Fruit fly (Drosophila melanogaster) whole organism, embryonic: ENCODE results near the gene CG43052.

ENCODE experiments used
- Aef1 ChIP-seq: fragments of 200-800 bp; sonication (Bioruptor generic); IDR thresholded peaks from 3 replicates; pipeline ENCODE4 v1.3.6; 2022; ENCODE audit warnings: missing biosample characterization, missing genetic modification characterization
- B-H1 ChIP-seq: fragments of 200-800 bp; sonication (Bioruptor generic); IDR thresholded peaks from 3 replicates; pipeline ENCODE4 v1.3.6; 2022; ENCODE audit warnings: missing biosample characterization, missing genetic modification characterization
- CG10209 ChIP-seq: fragments of 200-800 bp; sonication (Bioruptor generic); optimal IDR thresholded peaks from 3 replicates; lab custom pipeline; 2017; ENCODE audit warnings: missing biosample characterization, mild to moderate bottlenecking, missing genetic modification characterization, missing genetic modification reagents
- CG12071 ChIP-seq: fragments of 200-800 bp; sonication (Bioruptor generic); optimal IDR thresholded peaks from 3 replicates; lab custom pipeline; 2018; ENCODE audit warnings: missing biosample characterization, mild to moderate bottlenecking, missing genetic modification characterization
- CG14050 ChIP-seq: fragments of 200-800 bp; sonication (Bioruptor generic); IDR thresholded peaks from 3 replicates; pipeline ENCODE4 v1.3.6; 2022; ENCODE audit warnings: missing biosample characterization, missing genetic modification characterization
- CG14965 ChIP-seq: fragments of 200-800 bp; sonication (Bioruptor generic); optimal IDR thresholded peaks from 2 replicates; lab custom pipeline; 2016; ENCODE audit warnings: missing biosample characterization, missing genetic modification characterization, borderline replicate concordance
- CG15514 ChIP-seq: fragments of 200-800 bp; sonication (Bioruptor generic); optimal IDR thresholded peaks from 3 replicates; lab custom pipeline; 2017; ENCODE audit warnings: missing biosample characterization, missing genetic modification characterization, mild to moderate bottlenecking, moderate library complexity, missing genetic modification reagents
- CG2199 ChIP-seq: fragments of 200-800 bp; sonication (Bioruptor generic); IDR thresholded peaks from 3 replicates; pipeline ENCODE4 v1.3.6; 2022; ENCODE audit warnings: missing biosample characterization, missing genetic modification characterization
- CG30403 ChIP-seq: fragments of 200-800 bp; sonication (Bioruptor generic); optimal IDR thresholded peaks from 3 replicates; lab custom pipeline; 2016; ENCODE audit warnings: missing biosample characterization, missing genetic modification characterization
- CG32767 ChIP-seq: fragments of 200-800 bp; sonication (Bioruptor generic); IDR thresholded peaks from 2 replicates; pipeline ENCODE4 v1.3.6; 2022; ENCODE audit warnings: missing biosample characterization, missing genetic modification characterization
- CG3847 ChIP-seq: fragments of 200-800 bp; sonication (Bioruptor generic); IDR thresholded peaks from 2 replicates; pipeline ENCODE4 v1.3.6; 2022; ENCODE audit warnings: missing biosample characterization, missing genetic modification characterization
- CG4360 ChIP-seq: fragments of 200-800 bp; sonication (Bioruptor generic); IDR thresholded peaks from 2 replicates; pipeline ENCODE4 v1.3.6; 2022; ENCODE audit warnings: missing biosample characterization, missing genetic modification characterization
- CG5953 ChIP-seq: fragments of 200-800 bp; sonication (Bioruptor generic); IDR thresholded peaks from 2 replicates; pipeline ENCODE4 v1.3.6; 2022; ENCODE audit warnings: missing biosample characterization, missing genetic modification characterization
- CG6654 ChIP-seq: fragments of 200-800 bp; sonication (Bioruptor generic); optimal IDR thresholded peaks from 2 replicates; lab custom pipeline; 2017; ENCODE audit warnings: missing biosample characterization, mild to moderate bottlenecking, missing genetic modification characterization
- CG6765 ChIP-seq: fragments of 200-800 bp; sonication (Bioruptor generic); optimal IDR thresholded peaks from 3 replicates; lab custom pipeline; 2017; ENCODE audit warnings: missing biosample characterization, mild to moderate bottlenecking, missing genetic modification characterization
- CG7357 ChIP-seq: fragments of 200-800 bp; sonication (Bioruptor generic); IDR thresholded peaks from 3 replicates; pipeline ENCODE4 v1.3.6; 2022; ENCODE audit warnings: missing biosample characterization, missing genetic modification characterization
- CG8281 ChIP-seq: fragments of 200-800 bp; sonication (Bioruptor generic); optimal IDR thresholded peaks from 2 replicates; lab custom pipeline; 2018; ENCODE audit warnings: missing biosample characterization, mild to moderate bottlenecking, missing genetic modification characterization, moderate library complexity
- CG8290 ChIP-seq, 3 experiments: fragments of 200-800 bp; sonication (Bioruptor generic); optimal IDR thresholded peaks; 2 replicates each; lab custom pipeline; 2016 to 2019; ENCODE audit warnings: missing biosample characterization in 3 of 3, missing genetic modification characterization in 3 of 3, mild to moderate bottlenecking in 2 of 3, moderate library complexity in 1 of 3
- CG9727 ChIP-seq: fragments of 200-800 bp; sonication (Bioruptor generic); optimal IDR thresholded peaks from 3 replicates; lab custom pipeline; 2017; ENCODE audit warnings: missing biosample characterization, mild to moderate bottlenecking, missing genetic modification characterization
- D19B ChIP-seq: fragments of 200-800 bp; sonication (Bioruptor generic); optimal IDR thresholded peaks from 2 replicates; lab custom pipeline; 2017; ENCODE audit warnings: missing biosample characterization, mild to moderate bottlenecking, missing genetic modification characterization
- Deaf1 ChIP-seq: fragments of 200-800 bp; optimal IDR thresholded peaks from 3 replicates; lab custom pipeline; 2019; ENCODE audit warnings: missing biosample characterization, mild to moderate bottlenecking, missing genetic modification characterization, moderate library complexity
- E2f2 ChIP-seq: fragments of 200-800 bp; sonication (Bioruptor generic); IDR thresholded peaks from 2 replicates; pipeline ENCODE4 v1.3.6; 2022; ENCODE audit warnings: missing biosample characterization, missing genetic modification characterization
- Ets65A ChIP-seq: fragments of 200-800 bp; sonication (Bioruptor generic); peaks from one replicate; lab custom pipeline; 2016; ENCODE audit warnings: missing biosample characterization, missing genetic modification characterization
- HLH3B ChIP-seq: fragments of 200-800 bp; sonication (Bioruptor generic); IDR thresholded peaks from 2 replicates; pipeline ENCODE4 v1.3.6; 2022; ENCODE audit warnings: missing biosample characterization, missing genetic modification characterization
- Jarid2 ChIP-seq: fragments of 200-800 bp; sonication (Bioruptor generic); optimal IDR thresholded peaks from 3 replicates; lab custom pipeline; 2017; ENCODE audit warnings: mild to moderate bottlenecking, missing biosample characterization, missing genetic modification reagents, missing genetic modification characterization
- Med ChIP-seq: fragments of 200-800 bp; sonication (Bioruptor generic); peaks from one replicate; lab custom pipeline; 2016; ENCODE audit warnings: missing biosample characterization, missing genetic modification characterization, mild to moderate bottlenecking, inconsistent platforms, moderate library complexity
- NC2α ChIP-seq: fragments of 200-800 bp; sonication (Bioruptor generic); optimal IDR thresholded peaks from 2 replicates; lab custom pipeline; 2016; ENCODE audit warnings: missing biosample characterization, missing genetic modification characterization
- Ssrp ChIP-seq: fragments of 200-800 bp; sonication (Bioruptor generic); optimal IDR thresholded peaks from 2 replicates; lab custom pipeline; 2018; ENCODE audit warnings: missing biosample characterization, mild to moderate bottlenecking, missing genetic modification characterization, moderate library complexity
- Trl ChIP-seq, 3 experiments: fragments of >200 bp in 2 of 3; fragments of 200-800 bp in 1 of 3; sonication (Bioruptor generic) in 1 of 3; optimal IDR thresholded peaks; 2 replicates in 1 of 3; 3 replicates in 2 of 3; lab custom pipeline; 2016 to 2017; ENCODE audit warnings: missing biosample characterization in 1 of 3, missing genetic modification characterization in 1 of 3
- YL-1 ChIP-seq: fragments of 200-800 bp; sonication (Bioruptor generic); optimal IDR thresholded peaks from 3 replicates; lab custom pipeline; 2017; ENCODE audit warnings: missing biosample characterization, mild to moderate bottlenecking, missing genetic modification characterization
- az2 ChIP-seq: fragments of 200-800 bp; sonication (Bioruptor generic); optimal IDR thresholded peaks from 3 replicates; lab custom pipeline; 2016; ENCODE audit warnings: missing biosample characterization, missing genetic modification characterization
- br ChIP-seq: fragments of >200 bp; optimal IDR thresholded peaks from 2 replicates; lab custom pipeline; 2017
- chm ChIP-seq: fragments of 200-800 bp; sonication (Bioruptor generic); IDR thresholded peaks from 2 replicates; pipeline ENCODE4 v1.3.6; 2022; ENCODE audit warnings: missing biosample characterization, missing genetic modification characterization
- ci ChIP-seq: fragments of 200-800 bp; sonication (Bioruptor generic); IDR thresholded peaks from 3 replicates; pipeline ENCODE4 v1.3.6; 2022; ENCODE audit warnings: missing biosample characterization, missing genetic modification characterization
- da ChIP-seq: fragments of 200-800 bp; sonication (Bioruptor generic); optimal IDR thresholded peaks from 2 replicates; lab custom pipeline; 2016; ENCODE audit warnings: missing biosample characterization, missing genetic modification characterization
- dysf ChIP-seq: fragments of 200-800 bp; sonication (Bioruptor generic); IDR thresholded peaks from 3 replicates; pipeline ENCODE4 v1.3.6; 2022; ENCODE audit warnings: missing biosample characterization, missing genetic modification characterization
- gsb ChIP-seq: fragments of 200-800 bp; sonication (Bioruptor generic); IDR thresholded peaks from 2 replicates; pipeline ENCODE4 v1.3.6; 2022; ENCODE audit warnings: missing biosample characterization, missing genetic modification characterization
- gsb-n ChIP-seq: fragments of 200-800 bp; sonication (Bioruptor generic); optimal IDR thresholded peaks from 3 replicates; lab custom pipeline; 2018; ENCODE audit warnings: missing biosample characterization, mild to moderate bottlenecking, missing genetic modification characterization
- gt ChIP-seq: fragments of 200-800 bp; sonication (Bioruptor generic); IDR thresholded peaks from 2 replicates; pipeline ENCODE4 v1.3.6; 2022; ENCODE audit warnings: missing biosample characterization, missing genetic modification characterization
- hkb ChIP-seq, 2 experiments: fragments of 200-800 bp in 1 of 2; fragments of >200 bp in 1 of 2; sonication (Bioruptor generic) in 1 of 2; IDR thresholded peaks in 1 of 2; optimal IDR thresholded peaks in 1 of 2; 2 replicates each; pipeline versions ENCODE4 v1.3.6 to Lab custom; 2017 to 2022; ENCODE audit warnings: missing biosample characterization in 1 of 2, missing genetic modification characterization in 1 of 2
- ind ChIP-seq: fragments of 200-800 bp; sonication (Bioruptor generic); optimal IDR thresholded peaks from 3 replicates; lab custom pipeline; 2016; ENCODE audit warnings: missing biosample characterization, missing genetic modification characterization
- mam ChIP-seq: fragments of 200-800 bp; sonication (Bioruptor generic); optimal IDR thresholded peaks from 3 replicates; lab custom pipeline; 2016; ENCODE audit warnings: missing biosample characterization, missing genetic modification characterization
- mirr ChIP-seq: fragments of 200-800 bp; sonication (Bioruptor generic); optimal IDR thresholded peaks from 3 replicates; lab custom pipeline; 2018; ENCODE audit warnings: missing biosample characterization, mild to moderate bottlenecking, missing genetic modification characterization
- pan ChIP-seq, 4 experiments: fragments of >200 bp in 3 of 4; fragments of 200-800 bp in 1 of 4; sonication (Bioruptor generic) in 1 of 4; optimal IDR thresholded peaks in 3 of 4; IDR thresholded peaks in 1 of 4; 2 replicates each; pipeline versions ENCODE4 v1.3.6 to Lab custom; 2017 to 2022; ENCODE audit warnings: missing biosample characterization in 2 of 4, missing genetic modification characterization in 2 of 4, mixed read lengths in 1 of 4
- schlank ChIP-seq: fragments of 200-800 bp; sonication (Bioruptor generic); optimal IDR thresholded peaks from 2 replicates; lab custom pipeline; 2018; ENCODE audit warnings: missing biosample characterization, mild to moderate bottlenecking, missing genetic modification characterization
- sens ChIP-seq: fragments of 200-800 bp; sonication (Bioruptor generic); peaks from one replicate; lab custom pipeline; 2016; ENCODE audit warnings: missing biosample characterization, missing genetic modification characterization
- slou ChIP-seq: fragments of 200-800 bp; sonication (Bioruptor generic); optimal IDR thresholded peaks from 3 replicates; lab custom pipeline; 2016; ENCODE audit warnings: missing biosample characterization, missing genetic modification characterization
- stwl ChIP-seq: fragments of 200-800 bp; sonication (Bioruptor generic); optimal IDR thresholded peaks from 3 replicates; lab custom pipeline; 2018; ENCODE audit warnings: missing biosample characterization, mild to moderate bottlenecking, missing genetic modification characterization, moderate library complexity
- wek ChIP-seq: fragments of 200-800 bp; sonication (Bioruptor generic); optimal IDR thresholded peaks from 3 replicates; lab custom pipeline; 2018; ENCODE audit warnings: missing biosample characterization, mild to moderate bottlenecking, missing genetic modification characterization, moderate library complexity
- z ChIP-seq: fragments of 200-800 bp; sonication (Bioruptor generic); IDR thresholded peaks from 3 replicates; pipeline ENCODE4 v1.3.6; 2022; ENCODE audit warnings: missing biosample characterization, missing genetic modification characterization

Gene CG43052

dm6 chr2L:14397948-14398347 lies 46.1 kb downstream of the CG43052 start:
- TF ChIP-seq HLH3B (GFP tag; lab: Robert Waterston, UW) (peak; percentile 50; the same call in 1 of the 2 replicates), Trl (optimal IDR thresholded peaks at IDR 0.05; lab: Kevin White, UChicago) (no peak), Trl (GFP tag; optimal IDR thresholded peaks at IDR 0.05; lab: Kevin White, UChicago) (no peak), CG8281 (tag; lab: Kevin White, UChicago) (peak; percentile 68), wek (GFP tag; lab: Kevin White, UChicago) (peak; percentile 52), CG9727 (GFP tag; lab: Kevin White, UChicago) (no peak), CG7357 (GFP tag; lab: Robert Waterston, UW) (0 out of 3 replicates have a peak, but pooled peaks have one; percentile 21), Med (GFP tag; lab: Kevin White, UChicago) (peak; percentile 19), Deaf1 (peak; percentile 18), CG6765 (GFP tag; lab: Kevin White, UChicago) (no peak), z (GFP tag; lab: Robert Waterston, UW) (no peak), Jarid2 (peak; percentile 8), Ets65A (peak; percentile 4), Aef1 (GFP tag; lab: Robert Waterston, UW) (0 out of 3 replicates have a peak, but pooled peaks have one; percentile 16), chm (0 out of 2 replicates have a peak, but pooled peaks have one; percentile 33), ci (0 out of 3 replicates have a peak, but pooled peaks have one; percentile 26), slou (GFP tag; lab: Kevin White, UChicago) (no peak), da (GFP tag; lab: Kevin White, UChicago) (no peak), CG12071 (GFP tag; lab: Kevin White, UChicago) (peak; percentile 18), D19B (GFP tag; lab: Kevin White, UChicago) (no peak), YL-1 (GFP tag; lab: Kevin White, UChicago) (no peak), CG8290 (GFP tag; optimal IDR thresholded peaks at IDR 0.05; lab: Kevin White, UChicago) (no peak), CG8290 (tag; optimal IDR thresholded peaks at IDR 0.05; lab: Kevin White, UChicago) (peak in 1 of 2 experiments; percentile 14), pan (optimal IDR thresholded peaks at IDR 0.05; lab: Kevin White, UChicago) (no peak), pan (GFP tag; optimal IDR thresholded peaks at IDR 0.05 in 1 of 2, IDR thresholded peaks at IDR 0.05 in 1 of 2) (peak in 1 of 2 experiments; percentile 31), CG3847 (GFP tag; lab: Robert Waterston, UW) (0 out of 2 replicates have a peak, but pooled peaks have one; percentile 7), gt (no peak), br (lab: Kevin White, UChicago) (no peak), sens (peak; percentile 18), mirr (GFP tag; lab: Kevin White, UChicago) (peak; percentile 22), CG32767 (GFP tag; lab: Robert Waterston, UW) (0 out of 2 replicates have a peak, but pooled peaks have one; percentile 24), CG5953 (GFP tag; lab: Robert Waterston, UW) (0 out of 2 replicates have a peak, but pooled peaks have one; percentile 4), hkb (optimal IDR thresholded peaks at IDR 0.05; lab: Kevin White, UChicago) (no peak), hkb (GFP tag; IDR thresholded peaks at IDR 0.05; lab: Robert Waterston, UW) (peak; percentile 15; the same call in 1 of the 2 replicates), CG14050 (GFP tag; lab: Robert Waterston, UW) (0 out of 3 replicates have a peak, but pooled peaks have one; percentile 20), CG2199 (GFP tag; lab: Robert Waterston, UW) (peak; percentile 39; the same call in 1 of the 3 replicates), E2f2 (0 out of 2 replicates have a peak, but pooled peaks have one; percentile 7), stwl (tag; lab: Kevin White, UChicago) (peak; percentile 22)
- TF ChIP-seq, all 482 proteins: peak for 24

- TF ChIP-seq CG10209 (GFP tag; lab: Kevin White, UChicago) = peak; percentile 7
- TF ChIP-seq dysf (GFP tag; lab: Robert Waterston, UW) = no peak
- no peak for TF ChIP-seq gsb
- TF ChIP-seq B-H1 (GFP tag; lab: Robert Waterston, UW) = no peak
- TF ChIP-seq NC2α (GFP tag; lab: Kevin White, UChicago) = no peak
- TF ChIP-seq ind (GFP tag; lab: Kevin White, UChicago) = no peak
- no peak for TF ChIP-seq Ssrp (tag; lab: Kevin White, UChicago)
- TF ChIP-seq CG4360 (GFP tag; lab: Robert Waterston, UW) = no peak
- peak; percentile 33; the same call in 1 of the 3 replicates for TF ChIP-seq ci
- no peak for TF ChIP-seq CG6654 (GFP tag; lab: Kevin White, UChicago)
- TF ChIP-seq mam = no peak
- no peak for TF ChIP-seq schlank (tag; lab: Kevin White, UChicago)
- no peak for TF ChIP-seq CG30403 (GFP tag; lab: Kevin White, UChicago)
- TF ChIP-seq gsb-n (tag; lab: Kevin White, UChicago) = peak; percentile 6
- peak; percentile 3 for TF ChIP-seq CG15514
- TF ChIP-seq az2 (GFP tag; lab: Kevin White, UChicago) = no peak
- no peak for TF ChIP-seq CG14965 (GFP tag; lab: Kevin White, UChicago)
These were observed 46.7 kb downstream of the CG43052 start for dm6 chr2L:14398562-14398961.
